Worm (Caenorhabditis elegans): ENCODE measurements around the gene pigb-1.

The pigb-1 gene

ce11 chrII:4967636-4968035 lies 25.2 kb downstream of the pigb-1 start:
- TF ChIP-seq hlh-11 (tag; optimal IDR thresholded peaks at IDR 0.05) (peak; percentile 20), nhr-6 (tag; optimal IDR thresholded peaks at IDR 0.05) (no peak), daf-19 (GFP tag; conservative IDR thresholded peaks at IDR 0.05) (no peak), spr-1 (tag; optimal IDR thresholded peaks at IDR 0.05) (no peak), mdl-1 (tag; optimal IDR thresholded peaks at IDR 0.05) (no peak), ztf-11 (tag; optimal IDR thresholded peaks at IDR 0.05) (no peak), pqm-1 (tag; optimal IDR thresholded peaks at IDR 0.05) (peak; percentile 68)

ce11 chrII:4966576-4966975 lies 26.3 kb downstream of the pigb-1 start:
- TF ChIP-seq Y5F2A.4 (GFP tag; optimal IDR thresholded peaks at IDR 0.05) (no peak), hlh-11 (tag; optimal IDR thresholded peaks at IDR 0.05) (peak; percentile 14), Y75B8A.6 (GFP tag; IDR thresholded peaks at IDR 0.05) (no peak), tra-1 (GFP tag; IDR thresholded peaks at IDR 0.05) (no peak), nhr-48 (tag; optimal IDR thresholded peaks at IDR 0.05) (no peak), php-3 (GFP tag; IDR thresholded peaks at IDR 0.05) (peak; percentile 59), ceh-62 (tag; optimal IDR thresholded peaks at IDR 0.05) (no peak), lin-1 (GFP tag; IDR thresholded peaks at IDR 0.05) (no peak), dve-1 (tag; optimal IDR thresholded peaks at IDR 0.05; ENCODE audit: insufficient read depth) (peak; percentile 76), daf-16 (GFP tag; optimal IDR thresholded peaks at IDR 0.05) (no peak), daf-16 (tag; optimal IDR thresholded peaks at IDR 0.05) (peak; percentile 31), rbr-2 (tag; optimal IDR thresholded peaks at IDR 0.05) (no peak), nhr-237 (tag; optimal IDR thresholded peaks at IDR 0.05) (no peak), pqm-1 (tag; optimal IDR thresholded peaks at IDR 0.05) (peak; percentile 14), ceh-28 (tag; optimal IDR thresholded peaks at IDR 0.05) (no peak), nhr-28 (tag; optimal IDR thresholded peaks at IDR 0.05) (peak; percentile 15)

ce11 chrII:4960690-4961089 lies 32.2 kb downstream of the pigb-1 start:
- TF ChIP-seq ama-1 (optimal IDR thresholded peaks at IDR 0.05) (no peak), ceh-62 (tag; optimal IDR thresholded peaks at IDR 0.05) (no peak), hlh-11 (tag; optimal IDR thresholded peaks at IDR 0.05) (peak; percentile 30), nhr-28 (tag; optimal IDR thresholded peaks at IDR 0.05) (peak; percentile 83), nhr-77 (tag; optimal IDR thresholded peaks at IDR 0.05) (peak; percentile 31), T20F7.1 (GFP tag; optimal IDR thresholded peaks at IDR 0.05) (no peak), daf-12 (tag; optimal IDR thresholded peaks at IDR 0.05) (no peak), zfp-2 (tag; optimal IDR thresholded peaks at IDR 0.05) (no peak), ces-1 (GFP tag; optimal IDR thresholded peaks at IDR 0.05) (no peak), tag-97 (GFP tag; IDR thresholded peaks at IDR 0.05) (no peak), dve-1 (tag; optimal IDR thresholded peaks at IDR 0.05; ENCODE audit: insufficient read depth) (peak; percentile 50), F49E8.2 (tag; optimal IDR thresholded peaks at IDR 0.05; ENCODE audit: borderline replicate concordance) (no peak), dmd-6 (GFP tag; IDR thresholded peaks at IDR 0.05) (peak; percentile 42; the same call in 1 of the 2 replicates), pqm-1 (tag; optimal IDR thresholded peaks at IDR 0.05) (peak; percentile 33), ZK337.2 (GFP tag; IDR thresholded peaks at IDR 0.05) (no peak), daf-16 (GFP tag; optimal IDR thresholded peaks at IDR 0.05) (no peak), daf-16 (tag; optimal IDR thresholded peaks at IDR 0.05) (peak; percentile 46), duxl-1 (tag; optimal IDR thresholded peaks at IDR 0.05; ENCODE audit: poor library complexity) (no peak)

- TF ChIP-seq aha-1 (tag) (peak; percentile 96), dpl-1 (GFP tag; optimal IDR thresholded peaks at IDR 0.05) (peak; percentile 14), nhr-42 (GFP tag; IDR thresholded peaks at IDR 0.05) (no peak), lsy-2 (tag; optimal IDR thresholded peaks at IDR 0.05) (peak in 1 of 2 experiments; percentile 53)
These were observed 33.2 kb downstream of the pigb-1 start, which contains the start of gene ulp-2 for ce11 chrII:4959719-4960118. Gene ulp-2 (minus strand): TSS chrII:4959876.
